Worm (Caenorhabditis elegans) whole organism, late embryonic: ENCODE data around the gene C38C3.4.

ENCODE experiments used
- ama-1 ChIP-seq: fragments of 150-350 bp; optimal IDR thresholded peaks from 2 replicates; lab custom pipeline; 2014
- ceh-34 ChIP-seq: sonication (generic microtip); optimal IDR thresholded peaks from 2 replicates; lab custom pipeline; 2016; ENCODE audit warnings: mild to moderate bottlenecking, missing genetic modification characterization, missing compliant biosample characterization
- ceh-6 ChIP-seq: fragments of 200-800 bp; sonication (Bioruptor generic); optimal IDR thresholded peaks from 2 replicates; lab custom pipeline; 2018; ENCODE audit warnings: mild to moderate bottlenecking, missing genetic modification characterization, missing compliant biosample characterization
- ceh-9 ChIP-seq: sonication (generic microtip); optimal IDR thresholded peaks from 2 replicates; lab custom pipeline; 2016; ENCODE audit warnings: mild to moderate bottlenecking, missing genetic modification characterization, inconsistent platforms, missing compliant biosample characterization
- fkh-10 ChIP-seq: fragments of 150-350 bp; optimal IDR thresholded peaks from 2 replicates; lab custom pipeline; 2014; ENCODE audit warnings: missing biosample characterization, missing genetic modification reagents, missing genetic modification characterization
- hlh-30 ChIP-seq: sonication (generic microtip); optimal IDR thresholded peaks from 2 replicates; lab custom pipeline; 2017; ENCODE audit warnings: antibody characterized with exemption, missing genetic modification characterization, missing compliant biosample characterization; ENCODE audit not compliant: insufficient read depth
- lim-6 ChIP-seq: sonication (generic microtip); optimal IDR thresholded peaks from 2 replicates; lab custom pipeline; 2016; ENCODE audit warnings: missing genetic modification characterization, missing compliant biosample characterization
- lin-11 ChIP-seq: fragments of 200-800 bp; sonication (Bioruptor generic); optimal IDR thresholded peaks from 2 replicates; lab custom pipeline; 2018; ENCODE audit warnings: mild to moderate bottlenecking, missing genetic modification characterization, missing compliant biosample characterization
- pha-4 ChIP-seq: fragments of 150-350 bp; optimal IDR thresholded peaks from 2 replicates; lab custom pipeline; 2018; ENCODE audit warnings: missing biosample characterization, missing genetic modification reagents, missing genetic modification characterization
- pqm-1 ChIP-seq: sonication (generic microtip); optimal IDR thresholded peaks from 2 replicates; lab custom pipeline; 2016; ENCODE audit warnings: missing genetic modification characterization, missing compliant biosample characterization
- pros-1 ChIP-seq: fragments of 150-350 bp; optimal IDR thresholded peaks from 2 replicates; lab custom pipeline; 2014; ENCODE audit warnings: missing biosample characterization, missing genetic modification reagents, missing genetic modification characterization
- sox-4 ChIP-seq: sonication (generic microtip); optimal IDR thresholded peaks from 2 replicates; lab custom pipeline; 2017; ENCODE audit warnings: mild to moderate bottlenecking, missing genetic modification characterization, inconsistent platforms, missing compliant biosample characterization
- tbx-2 ChIP-seq: sonication (generic microtip); optimal IDR thresholded peaks from 2 replicates; lab custom pipeline; 2016; ENCODE audit warnings: missing genetic modification characterization, missing compliant biosample characterization

DNA sequence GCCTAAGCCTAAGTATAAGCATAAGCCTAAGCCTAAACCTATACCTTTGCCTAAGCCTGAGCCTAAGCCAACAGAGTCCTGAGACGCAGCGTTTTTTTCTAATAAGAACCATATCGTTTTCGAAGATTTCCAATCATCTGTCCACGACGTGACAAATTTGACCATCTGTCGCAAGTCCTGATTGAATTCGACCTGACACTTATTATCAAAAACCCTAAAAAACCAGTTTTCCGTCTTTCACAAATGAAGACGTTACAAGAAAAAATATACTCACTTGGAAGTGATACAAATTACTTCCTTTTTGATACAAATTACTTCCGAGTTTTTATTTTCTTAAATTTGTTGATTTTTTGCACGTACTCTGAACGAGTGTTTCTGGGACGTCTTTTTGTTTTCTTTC is 43.6 kb upstream of the C38C3.4 start:
- TF ChIP-seq pha-4 (tag; lab: Kevin White, UChicago) (no peak), pros-1 (no peak), pqm-1 (tag; lab: Kevin White, UChicago) (no peak), sox-4 (tag; lab: Kevin White, UChicago) (no peak), lim-6 (no peak), ceh-9 (tag; lab: Kevin White, UChicago) (no peak), ama-1 (no peak), fkh-10 (GFP tag; lab: Kevin White, UChicago) (no peak), ceh-6 (no peak), lin-11 (tag; lab: Kevin White, UChicago) (no peak), tbx-2 (tag; lab: Kevin White, UChicago) (no peak), ceh-34 (tag; lab: Kevin White, UChicago) (no peak), hlh-30 (no peak)
